Worm (Caenorhabditis elegans) whole organism, L1 larva: ENCODE results near the gene marg-1.

Experiments used
- ama-1 ChIP-seq: fragments of 150-350 bp; optimal IDR thresholded peaks from 2 replicates; lab custom pipeline; 2014
- blmp-1 ChIP-seq: fragments of 150-350 bp; optimal IDR thresholded peaks from 2 replicates; lab custom pipeline; 2014; ENCODE audit warnings: missing biosample characterization, missing genetic modification characterization
- dpl-1 ChIP-seq, 3 experiments: fragments of 150-350 bp in 2 of 3; sonication (generic microtip) in 1 of 3; optimal IDR thresholded peaks; 2 replicates each; lab custom pipeline; 2014 to 2017; ENCODE audit warnings: missing biosample characterization in 3 of 3, missing genetic modification characterization in 3 of 3, missing genetic modification reagents in 3 of 3
- efl-1 ChIP-seq, 4 experiments: fragments of 150-350 bp; optimal IDR thresholded peaks in 3 of 4; peaks in 1 of 4; 1 replicate in 1 of 4; 2 replicates in 3 of 4; lab custom pipeline; 2014; ENCODE audit warnings: missing biosample characterization in 2 of 4, missing genetic modification characterization in 2 of 4, missing genetic modification reagents in 2 of 4
- egl-27 ChIP-seq, 2 experiments: fragments of 150-350 bp in 1 of 2; sonication (generic microtip); optimal IDR thresholded peaks; 3 replicates each; lab custom pipeline; 2017 to 2018; ENCODE audit warnings: missing biosample characterization in 2 of 2, missing genetic modification characterization in 2 of 2, missing genetic modification reagents in 2 of 2
- isw-1 ChIP-seq: fragments of 200-800 bp; sonication (Bioruptor generic); IDR thresholded peaks from 2 replicates; pipeline ENCODE4 v1.3.6; 2022; ENCODE audit warnings: missing genetic modification characterization, missing compliant biosample characterization
- lin-39 ChIP-seq: fragments of 150-350 bp; optimal IDR thresholded peaks from 2 replicates; lab custom pipeline; 2014; ENCODE audit warnings: missing biosample characterization, missing genetic modification reagents, missing genetic modification characterization
- mdl-1 ChIP-seq, 2 experiments: fragments of 150-350 bp; optimal IDR thresholded peaks; 2 replicates each; lab custom pipeline; 2014 to 2017; ENCODE audit warnings: missing biosample characterization in 2 of 2, missing genetic modification characterization in 2 of 2, inconsistent platforms in 1 of 2
- nhr-12 ChIP-seq: sonication (generic microtip); optimal IDR thresholded peaks from 2 replicates; lab custom pipeline; 2017; ENCODE audit warnings: missing biosample characterization, missing genetic modification characterization
- nhr-237 ChIP-seq: fragments of 150-350 bp; optimal IDR thresholded peaks from 2 replicates; lab custom pipeline; 2014; ENCODE audit warnings: missing biosample characterization, missing genetic modification characterization
- nhr-76 ChIP-seq: sonication (generic microtip); optimal IDR thresholded peaks from 2 replicates; lab custom pipeline; 2017; ENCODE audit warnings: missing biosample characterization, missing genetic modification characterization
- nhr-77 ChIP-seq: fragments of 150-350 bp; optimal IDR thresholded peaks from 2 replicates; lab custom pipeline; 2014; ENCODE audit warnings: missing biosample characterization, missing genetic modification characterization
- skn-1 ChIP-seq: fragments of 150-350 bp; optimal IDR thresholded peaks from 2 replicates; lab custom pipeline; 2014; ENCODE audit warnings: missing biosample characterization, missing genetic modification characterization
- snpc-4 ChIP-seq: fragments of 150-350 bp; optimal IDR thresholded peaks from 2 replicates; lab custom pipeline; 2014; ENCODE audit warnings: missing biosample characterization, missing genetic modification characterization

- TF ChIP-seq egl-27 (tag; optimal IDR thresholded peaks at IDR 0.05; lab: Kevin White, UChicago) (no peak), ama-1 (lab: Kevin White, UChicago) (no peak), nhr-12 (tag; lab: Kevin White, UChicago) (no peak), blmp-1 (tag; lab: Kevin White, UChicago) (peak; percentile 52), efl-1 (optimal IDR thresholded peaks at IDR 0.05; lab: Kevin White, UChicago) (peak in 1 of 2 experiments; percentile 6), efl-1 (GFP tag; optimal IDR thresholded peaks at IDR 0.05 in 1 of 2; lab: Kevin White, UChicago) (peak in 1 of 2 experiments; percentile 61), skn-1 (tag; lab: Kevin White, UChicago) (no peak), snpc-4 (tag; lab: Kevin White, UChicago) (peak; percentile 13), isw-1 (no peak), lin-39 (tag; lab: Kevin White, UChicago) (no peak), dpl-1 (GFP tag; optimal IDR thresholded peaks at IDR 0.05; lab: Kevin White, UChicago) (peak in 1 of 3 experiments; percentile 5), nhr-76 (tag; lab: Kevin White, UChicago) (no peak), mdl-1 (tag; optimal IDR thresholded peaks at IDR 0.05; lab: Kevin White, UChicago) (no peak), nhr-237 (tag; lab: Kevin White, UChicago) (no peak), nhr-77 (tag; lab: Kevin White, UChicago) (no peak)
Measured at ce11 chrX:3772405-3772804, 8.5 kb downstream of the marg-1 start, which contains the start of gene F47B7.2.
